Fruit fly (Drosophila melanogaster) whole organism, embryonic: ENCODE measurements around the gene CG11307.
A peak's percentile ranks its signal among the peaks of the same experiment; 100 is the strongest.

Experiments used
- ATbp ChIP-seq: fragments of 200-800 bp; sonication (Bioruptor generic); optimal IDR thresholded peaks from 2 replicates; lab custom pipeline; 2017; ENCODE audit warnings: missing biosample characterization, mild to moderate bottlenecking, missing genetic modification characterization, missing genetic modification reagents
- Bdp1 ChIP-seq: fragments of 200-800 bp; sonication (Bioruptor generic); optimal IDR thresholded peaks from 3 replicates; lab custom pipeline; 2016; ENCODE audit warnings: missing biosample characterization, missing genetic modification characterization
- CG10147 ChIP-seq: fragments of 200-800 bp; sonication (Bioruptor generic); optimal IDR thresholded peaks from 2 replicates; lab custom pipeline; 2019; ENCODE audit warnings: missing biosample characterization, mild to moderate bottlenecking, missing genetic modification characterization, moderate library complexity
- CG10321 ChIP-seq: fragments of 200-800 bp; sonication (Bioruptor generic); IDR thresholded peaks from 2 replicates; pipeline ENCODE4 v1.3.6; 2022; ENCODE audit warnings: missing biosample characterization, missing genetic modification characterization
- CG14441 ChIP-seq: fragments of 200-800 bp; sonication (Bioruptor generic); IDR thresholded peaks from 2 replicates; pipeline ENCODE4 v1.3.6; 2022; ENCODE audit warnings: missing biosample characterization, missing genetic modification characterization
- CG15011 ChIP-seq: fragments of 200-800 bp; sonication (Bioruptor generic); optimal IDR thresholded peaks from 3 replicates; lab custom pipeline; 2018; ENCODE audit warnings: missing biosample characterization, mild to moderate bottlenecking, missing genetic modification characterization
- CG17359 ChIP-seq: fragments of 200-800 bp; sonication (Bioruptor generic); optimal IDR thresholded peaks from 3 replicates; lab custom pipeline; 2018; ENCODE audit warnings: missing biosample characterization, mild to moderate bottlenecking, missing genetic modification characterization, moderate library complexity
- CG17361 ChIP-seq: fragments of 200-800 bp; sonication (Bioruptor generic); IDR thresholded peaks from 3 replicates; pipeline ENCODE4 v1.3.6; 2022; ENCODE audit warnings: missing biosample characterization, missing genetic modification characterization
- CG17568 ChIP-seq: fragments of 200-800 bp; sonication (Bioruptor generic); optimal IDR thresholded peaks from 2 replicates; lab custom pipeline; 2018; ENCODE audit warnings: missing biosample characterization, mild to moderate bottlenecking, missing genetic modification characterization, moderate library complexity
- CG17829 ChIP-seq: fragments of 200-800 bp; optimal IDR thresholded peaks from 2 replicates; lab custom pipeline; 2019; ENCODE audit warnings: missing biosample characterization, mild to moderate bottlenecking, missing genetic modification characterization, moderate library complexity
- CG2712 ChIP-seq: fragments of 200-800 bp; optimal IDR thresholded peaks from 3 replicates; lab custom pipeline; 2019; ENCODE audit warnings: missing biosample characterization, mild to moderate bottlenecking, missing genetic modification characterization, moderate library complexity
- CG34224 ChIP-seq: fragments of 200-800 bp; sonication (Bioruptor generic); IDR thresholded peaks from 3 replicates; pipeline ENCODE4 v1.3.6; 2022; ENCODE audit warnings: missing biosample characterization, missing genetic modification characterization; ENCODE audit not compliant: partially characterized antibody
- CG4360 ChIP-seq: fragments of 200-800 bp; sonication (Bioruptor generic); IDR thresholded peaks from 2 replicates; pipeline ENCODE4 v1.3.6; 2022; ENCODE audit warnings: missing biosample characterization, missing genetic modification characterization
- CG4707 ChIP-seq: fragments of 200-800 bp; sonication (Bioruptor generic); optimal IDR thresholded peaks from 2 replicates; lab custom pipeline; 2018; ENCODE audit warnings: missing biosample characterization, mild to moderate bottlenecking, missing genetic modification characterization, moderate library complexity
- CG6813 ChIP-seq: fragments of 200-800 bp; sonication (Bioruptor generic); optimal IDR thresholded peaks from 2 replicates; lab custom pipeline; 2017; ENCODE audit warnings: missing biosample characterization, missing genetic modification characterization, mild to moderate bottlenecking, moderate library complexity, missing genetic modification reagents
- CG7745 ChIP-seq: fragments of 200-800 bp; sonication (Bioruptor generic); optimal IDR thresholded peaks from 2 replicates; lab custom pipeline; 2018; ENCODE audit warnings: missing biosample characterization, mild to moderate bottlenecking, missing genetic modification characterization, moderate library complexity
- CG8359 ChIP-seq: fragments of 200-800 bp; sonication (Bioruptor generic); optimal IDR thresholded peaks from 2 replicates; lab custom pipeline; 2017; ENCODE audit warnings: missing biosample characterization, mild to moderate bottlenecking, missing genetic modification characterization, borderline replicate concordance
- CG8388 ChIP-seq: fragments of 200-800 bp; sonication (Bioruptor generic); optimal IDR thresholded peaks from 2 replicates; lab custom pipeline; 2019; ENCODE audit warnings: missing biosample characterization, mild to moderate bottlenecking, missing genetic modification characterization, moderate library complexity
- CG9437 ChIP-seq: fragments of 200-800 bp; sonication (Bioruptor generic); optimal IDR thresholded peaks from 2 replicates; lab custom pipeline; 2018; ENCODE audit warnings: missing biosample characterization, mild to moderate bottlenecking, missing genetic modification characterization
- CoRest ChIP-seq: fragments of 200-800 bp; sonication (Bioruptor generic); optimal IDR thresholded peaks from 3 replicates; lab custom pipeline; 2018; ENCODE audit warnings: missing biosample characterization, mild to moderate bottlenecking, missing genetic modification characterization, moderate library complexity
- D ChIP-seq, 2 experiments: fragments of 200-800 bp in 1 of 2; fragments of >200 bp in 1 of 2; sonication (Bioruptor generic) in 1 of 2; optimal IDR thresholded peaks; 2 replicates in 1 of 2; 3 replicates in 1 of 2; lab custom pipeline; 2017; ENCODE audit warnings: mild to moderate bottlenecking in 1 of 2, missing biosample characterization in 1 of 2, missing genetic modification characterization in 1 of 2, missing genetic modification reagents in 1 of 2
- Hmr ChIP-seq: fragments of 200-800 bp; sonication (Bioruptor generic); optimal IDR thresholded peaks from 3 replicates; lab custom pipeline; 2017; ENCODE audit warnings: mild to moderate bottlenecking, missing biosample characterization, missing genetic modification reagents, missing genetic modification characterization
- Jarid2 ChIP-seq: fragments of 200-800 bp; sonication (Bioruptor generic); optimal IDR thresholded peaks from 3 replicates; lab custom pipeline; 2017; ENCODE audit warnings: mild to moderate bottlenecking, missing biosample characterization, missing genetic modification reagents, missing genetic modification characterization
- Nf-YB ChIP-seq: fragments of 200-800 bp; sonication (Bioruptor generic); optimal IDR thresholded peaks from 3 replicates; lab custom pipeline; 2019; ENCODE audit warnings: missing biosample characterization, mild to moderate bottlenecking, missing genetic modification characterization, moderate library complexity
- Oli ChIP-seq: fragments of 200-800 bp; sonication (Bioruptor generic); optimal IDR thresholded peaks from 2 replicates; lab custom pipeline; 2018; ENCODE audit warnings: missing biosample characterization, mild to moderate bottlenecking, missing genetic modification characterization, moderate library complexity
- Sry-δ ChIP-seq: fragments of 200-800 bp; sonication (Bioruptor generic); optimal IDR thresholded peaks from 2 replicates; lab custom pipeline; 2016; ENCODE audit warnings: missing biosample characterization, missing genetic modification characterization
- Xrp1 ChIP-seq: fragments of 200-800 bp; sonication (Bioruptor generic); IDR thresholded peaks from 2 replicates; pipeline ENCODE4 v1.3.6; 2022; ENCODE audit warnings: missing biosample characterization, missing genetic modification characterization
- az2 ChIP-seq: fragments of 200-800 bp; sonication (Bioruptor generic); optimal IDR thresholded peaks from 3 replicates; lab custom pipeline; 2016; ENCODE audit warnings: missing biosample characterization, missing genetic modification characterization
- crp ChIP-seq, 2 experiments: fragments of 200-800 bp; sonication (Bioruptor generic); optimal IDR thresholded peaks; 2 replicates in 1 of 2; 3 replicates in 1 of 2; lab custom pipeline; 2017; ENCODE audit warnings: missing biosample characterization in 2 of 2, missing genetic modification characterization in 2 of 2, mild to moderate bottlenecking in 1 of 2, moderate library complexity in 1 of 2
- dati ChIP-seq: fragments of 200-800 bp; sonication (Bioruptor generic); IDR thresholded peaks from 2 replicates; pipeline ENCODE4 v1.3.6; 2022; ENCODE audit warnings: missing biosample characterization, missing genetic modification characterization
- dimm ChIP-seq: fragments of 200-800 bp; sonication (Bioruptor generic); IDR thresholded peaks from 2 replicates; pipeline ENCODE4 v1.3.6; 2022; ENCODE audit warnings: missing biosample characterization, missing genetic modification characterization
- dmrt11E ChIP-seq: fragments of 200-800 bp; sonication (Bioruptor generic); optimal IDR thresholded peaks from 3 replicates; lab custom pipeline; 2018; ENCODE audit warnings: missing biosample characterization, mild to moderate bottlenecking, missing genetic modification characterization, moderate library complexity
- dmrt99B ChIP-seq: fragments of 200-800 bp; sonication (Bioruptor generic); optimal IDR thresholded peaks from 2 replicates; lab custom pipeline; 2018; ENCODE audit warnings: missing biosample characterization, mild to moderate bottlenecking, missing genetic modification characterization, moderate library complexity
- eve ChIP-seq, 2 experiments: fragments of >200 bp; optimal IDR thresholded peaks; 2 replicates each; lab custom pipeline; 2017; ENCODE audit warnings: missing biosample characterization in 2 of 2, missing genetic modification characterization in 2 of 2
- fd96Cb ChIP-seq: fragments of 200-800 bp; sonication (Bioruptor generic); optimal IDR thresholded peaks from 2 replicates; lab custom pipeline; 2018; ENCODE audit warnings: missing biosample characterization, mild to moderate bottlenecking, missing genetic modification characterization, moderate library complexity
- gcm2 ChIP-seq: fragments of 200-800 bp; sonication (Bioruptor generic); optimal IDR thresholded peaks from 2 replicates; lab custom pipeline; 2016; ENCODE audit warnings: missing biosample characterization, missing genetic modification characterization
- hkb ChIP-seq, 2 experiments: fragments of 200-800 bp in 1 of 2; fragments of >200 bp in 1 of 2; sonication (Bioruptor generic) in 1 of 2; IDR thresholded peaks in 1 of 2; optimal IDR thresholded peaks in 1 of 2; 2 replicates each; pipeline versions ENCODE4 v1.3.6 to Lab custom; 2017 to 2022; ENCODE audit warnings: missing biosample characterization in 1 of 2, missing genetic modification characterization in 1 of 2
- kay ChIP-seq: fragments of 200-800 bp; sonication (Bioruptor generic); optimal IDR thresholded peaks from 2 replicates; lab custom pipeline; 2016; ENCODE audit warnings: missing biosample characterization, missing genetic modification characterization
- ken ChIP-seq: fragments of 200-800 bp; sonication (Bioruptor generic); IDR thresholded peaks from 3 replicates; pipeline ENCODE4 v1.3.6; 2022; ENCODE audit warnings: missing biosample characterization, missing genetic modification characterization
- lov ChIP-seq, 2 experiments: fragments of 200-800 bp in 1 of 2; fragments of >200 bp in 1 of 2; sonication (Bioruptor generic) in 1 of 2; IDR thresholded peaks in 1 of 2; optimal IDR thresholded peaks in 1 of 2; 2 replicates in 1 of 2; 3 replicates in 1 of 2; pipeline versions ENCODE4 v1.3.6 to Lab custom; 2017 to 2022; ENCODE audit warnings: missing biosample characterization in 1 of 2, missing genetic modification characterization in 1 of 2
- nom ChIP-seq: fragments of 200-800 bp; sonication (Bioruptor generic); optimal IDR thresholded peaks from 2 replicates; lab custom pipeline; 2017; ENCODE audit warnings: missing biosample characterization, missing genetic modification characterization, mild to moderate bottlenecking, moderate library complexity, missing genetic modification reagents
- pan ChIP-seq, 4 experiments: fragments of >200 bp in 3 of 4; fragments of 200-800 bp in 1 of 4; sonication (Bioruptor generic) in 1 of 4; optimal IDR thresholded peaks in 3 of 4; IDR thresholded peaks in 1 of 4; 2 replicates each; pipeline versions ENCODE4 v1.3.6 to Lab custom; 2017 to 2022; ENCODE audit warnings: missing biosample characterization in 2 of 4, missing genetic modification characterization in 2 of 4, mixed read lengths in 1 of 4
- pb ChIP-seq: fragments of 200-800 bp; sonication (Bioruptor generic); optimal IDR thresholded peaks from 3 replicates; lab custom pipeline; 2016; ENCODE audit warnings: missing biosample characterization, missing genetic modification characterization
- sna ChIP-seq: fragments of 200-800 bp; sonication (Bioruptor generic); IDR thresholded peaks from 2 replicates; pipeline ENCODE4 v1.3.6; 2022; ENCODE audit warnings: missing biosample characterization, missing genetic modification characterization; ENCODE audit not compliant: partially characterized antibody
- tup ChIP-seq: fragments of 200-800 bp; sonication (Bioruptor generic); optimal IDR thresholded peaks from 2 replicates; lab custom pipeline; 2016; ENCODE audit warnings: missing biosample characterization, mild to moderate bottlenecking, missing genetic modification characterization, moderate library complexity
- wdn ChIP-seq: fragments of 200-800 bp; sonication (Bioruptor generic); IDR thresholded peaks from 2 replicates; pipeline ENCODE4 v1.3.6; 2022; ENCODE audit warnings: missing biosample characterization, missing genetic modification characterization
- yki ChIP-seq: fragments of >200 bp; optimal IDR thresholded peaks from 3 replicates; lab custom pipeline; 2018
- zen ChIP-seq: fragments of 200-800 bp; sonication (Bioruptor generic); optimal IDR thresholded peaks from 3 replicates; lab custom pipeline; 2018; ENCODE audit warnings: missing biosample characterization, mild to moderate bottlenecking, missing genetic modification characterization, moderate library complexity
- zfh2 ChIP-seq: fragments of 200-800 bp; sonication (Bioruptor generic); optimal IDR thresholded peaks from 2 replicates; lab custom pipeline; 2016; ENCODE audit warnings: missing biosample characterization, missing genetic modification characterization

CG11307 gene

DNA sequence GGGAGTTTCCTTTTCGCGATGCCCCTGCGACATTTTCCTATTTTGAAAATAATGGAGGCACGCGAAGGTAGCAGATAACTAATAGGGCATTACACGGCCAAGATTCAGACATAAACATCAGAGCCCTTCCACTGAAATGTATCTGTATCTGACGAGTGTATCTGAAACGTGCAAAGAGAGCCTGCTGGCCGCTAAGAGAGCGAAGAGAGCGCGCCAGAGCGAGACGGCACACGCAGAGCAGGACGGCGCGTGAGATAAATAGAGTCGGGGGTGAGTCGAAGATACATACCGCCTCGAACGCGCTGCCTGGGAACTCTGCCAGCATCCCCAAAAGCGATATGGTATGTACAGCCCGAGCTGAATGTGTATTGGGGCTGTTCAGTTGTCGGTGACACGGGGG, 32.7 kb upstream of the CG11307 start (continued):
- TF ChIP-seq CoRest (tag; lab: Kevin White, UChicago) (peak; percentile 11), eve (GFP tag; optimal IDR thresholded peaks at IDR 0.05; lab: Kevin White, UChicago) (no peak), CG17361 (GFP tag; lab: Robert Waterston, UW) (no peak), Xrp1 (GFP tag; lab: Robert Waterston, UW) (no peak), CG15011 (no peak), pb (GFP tag; lab: Kevin White, UChicago) (no peak), hkb (optimal IDR thresholded peaks at IDR 0.05; lab: Kevin White, UChicago) (no peak), hkb (GFP tag; IDR thresholded peaks at IDR 0.05; lab: Robert Waterston, UW) (0 out of 2 replicates have a peak, but pooled peaks have one; percentile 21), Jarid2 (GFP tag; lab: Kevin White, UChicago) (peak; percentile 58), nom (GFP tag; lab: Kevin White, UChicago) (peak; percentile 35), Sry-δ (GFP tag; lab: Kevin White, UChicago) (no peak), Nf-YB (peak; percentile 94), CG4707 (GFP tag; lab: Kevin White, UChicago) (peak; percentile 20), zen (tag; lab: Kevin White, UChicago) (no peak), dati (no peak), sna (peak; percentile 66; the same call in 1 of the 2 replicates), dmrt99B (no peak), CG6813 (peak; percentile 5), ken (GFP tag; lab: Robert Waterston, UW) (0 out of 3 replicates have a peak, but pooled peaks have one; percentile 3), CG10147 (no peak), yki (lab: Kevin White, UChicago) (peak; percentile 89), dimm (GFP tag; lab: Robert Waterston, UW) (no peak), CG34224 (GFP tag; lab: Robert Waterston, UW) (peak; percentile 55; the same call in 1 of the 3 replicates), crp (GFP tag; optimal IDR thresholded peaks at IDR 0.05; lab: Kevin White, UChicago) (no peak), ATbp (GFP tag; lab: Kevin White, UChicago) (no peak), CG7745 (no peak), CG10321 (peak; percentile 78), CG17359 (no peak), wdn (GFP tag; lab: Robert Waterston, UW) (no peak), CG4360 (GFP tag; lab: Robert Waterston, UW) (no peak), Hmr (GFP tag; lab: Kevin White, UChicago) (peak; percentile 13), zfh2 (GFP tag; lab: Kevin White, UChicago) (no peak), CG8359 (GFP tag; lab: Kevin White, UChicago) (no peak), kay (GFP tag; lab: Kevin White, UChicago) (no peak), gcm2 (GFP tag; lab: Kevin White, UChicago) (no peak), CG14441 (GFP tag; lab: Robert Waterston, UW) (peak; percentile 16; the same call in 1 of the 2 replicates)

DNA sequence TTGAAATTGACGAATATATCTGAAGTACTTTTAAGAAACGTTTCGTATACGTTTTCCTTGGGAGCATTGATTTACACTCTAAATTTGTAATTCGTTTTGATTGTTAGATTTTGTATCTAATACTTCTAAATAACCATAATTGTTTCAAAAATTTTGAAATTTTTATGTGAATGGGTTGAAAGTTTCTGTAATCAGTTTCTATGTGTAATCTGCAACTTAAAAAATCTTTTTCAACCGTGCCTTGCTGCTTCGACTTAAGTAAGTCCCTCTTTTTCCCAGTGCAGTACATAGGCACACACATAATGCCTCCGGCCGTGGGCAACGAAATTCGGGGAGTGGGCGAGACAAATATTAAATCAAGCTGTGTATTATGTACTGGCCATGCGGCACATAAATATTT, 32.0 kb upstream of the CG11307 start:
- peak; percentile 26 for TF ChIP-seq Oli (tag; lab: Kevin White, UChicago)
- peak; percentile 7 for TF ChIP-seq CG17829 (tag; lab: Kevin White, UChicago)
- TF ChIP-seq lov (optimal IDR thresholded peaks at IDR 0.05; lab: Kevin White, UChicago) = no peak
- no peak for TF ChIP-seq lov (GFP tag; IDR thresholded peaks at IDR 0.05; lab: Robert Waterston, UW)
- TF ChIP-seq az2 = peak; percentile 26
- TF ChIP-seq CG9437 = peak; percentile 8
- TF ChIP-seq Bdp1 = no peak
- TF ChIP-seq D (optimal IDR thresholded peaks at IDR 0.05; lab: Kevin White, UChicago) = no peak
- TF ChIP-seq D (GFP tag; optimal IDR thresholded peaks at IDR 0.05; lab: Kevin White, UChicago) = peak; percentile 1
- no peak for TF ChIP-seq tup
- TF ChIP-seq dmrt11E (tag; lab: Kevin White, UChicago) = peak; percentile 50
- no peak for TF ChIP-seq pan (optimal IDR thresholded peaks at IDR 0.05; lab: Kevin White, UChicago)
- peak in 1 of 2 experiments; percentile 42 for TF ChIP-seq pan (GFP tag; optimal IDR thresholded peaks at IDR 0.05 in 1 of 2, IDR thresholded peaks at IDR 0.05 in 1 of 2)
- no peak for TF ChIP-seq CG17568
- TF ChIP-seq fd96Cb (tag; lab: Kevin White, UChicago) = peak; percentile 23
- peak; percentile 0 for TF ChIP-seq CG8388
- TF ChIP-seq CG2712 (tag; lab: Kevin White, UChicago) = peak; percentile 44
